Worm (Caenorhabditis elegans): Measurements from ENCODE around the gene F22B8.7.

DNA sequence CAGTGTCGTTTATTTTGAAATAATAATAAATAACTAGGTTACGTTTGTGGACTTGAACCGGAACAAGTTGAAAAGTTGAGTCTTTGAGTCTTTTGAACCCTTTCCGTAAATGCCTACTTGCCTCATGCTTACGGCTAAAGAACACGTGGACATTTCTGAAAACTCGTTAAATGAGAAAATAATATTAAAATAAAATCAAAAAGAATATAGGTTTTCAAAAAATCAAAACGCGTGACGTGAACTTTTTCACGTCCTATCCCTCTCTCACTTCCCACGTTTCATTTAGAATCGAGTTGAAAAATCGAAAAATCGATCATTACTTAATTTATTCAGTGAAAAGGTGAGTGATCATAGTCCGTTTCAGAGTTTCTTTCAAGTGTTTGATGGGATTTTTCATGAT is 45.2 kb upstream of the F22B8.7 start, which contains the start of gene best-12:
- TF ChIP-seq mxl-1 (tag; optimal IDR thresholded peaks at IDR 0.05) = no peak
- no peak for TF ChIP-seq Y67H2A.10 (GFP tag; conservative IDR thresholded peaks at IDR 0.05)
- no peak for TF ChIP-seq lsy-27 (tag; optimal IDR thresholded peaks at IDR 0.05; ENCODE audit: borderline replicate concordance, insufficient read depth)
- no peak for TF ChIP-seq ztf-22 (GFP tag; optimal IDR thresholded peaks at IDR 0.05)
- TF ChIP-seq ceh-79 (tag; optimal IDR thresholded peaks at IDR 0.05) = no peak
- TF ChIP-seq ceh-58 (GFP tag; IDR thresholded peaks at IDR 0.05) = no peak
